Fruit fly (Drosophila melanogaster): Measurements from ENCODE around the gene Pura.

Gene Pura

dm6 chr3L:7583154-7583553, 9.7 kb upstream of the Pura start, which contains the start of gene mmm:
mmm (plus strand) TSS chr3L:7583454.
- TF ChIP-seq Mrtf (GFP tag; IDR thresholded peaks at IDR 0.05), result no peak
- TF ChIP-seq Gsc (GFP tag; IDR thresholded peaks at IDR 0.05), result no peak
- TF ChIP-seq CG15479 (GFP tag; optimal IDR thresholded peaks at IDR 0.05), result no peak
- TF ChIP-seq lmd (GFP tag; IDR thresholded peaks at IDR 0.05), result no peak
- no peak for TF ChIP-seq tx (GFP tag; optimal IDR thresholded peaks at IDR 0.05)

- TF ChIP-seq NK7.1 (GFP tag; optimal IDR thresholded peaks at IDR 0.05), result no peak
- no peak for TF ChIP-seq mam (GFP tag; optimal IDR thresholded peaks at IDR 0.05)
- TF ChIP-seq dan (GFP tag; IDR thresholded peaks at IDR 0.05), result no peak
- no peak for TF ChIP-seq so (GFP tag; IDR thresholded peaks at IDR 0.05)
- no peak for TF ChIP-seq caup (GFP tag; optimal IDR thresholded peaks at IDR 0.05; ENCODE audit: severe bottlenecking)
- TF ChIP-seq CG1603 (tag; optimal IDR thresholded peaks at IDR 0.05), result no peak
- no peak for TF ChIP-seq inv (GFP tag; IDR thresholded peaks at IDR 0.05; ENCODE audit: partially characterized antibody)
- TF ChIP-seq CG4617 (GFP tag; optimal IDR thresholded peaks at IDR 0.05; ENCODE audit: borderline replicate concordance), result no peak
- TF ChIP-seq CG2889 (GFP tag; IDR thresholded peaks at IDR 0.05), result no peak
- TF ChIP-seq sim (GFP tag; IDR thresholded peaks at IDR 0.05), result no peak
- no peak for TF ChIP-seq org-1 (GFP tag; optimal IDR thresholded peaks at IDR 0.05)
- TF ChIP-seq CG6854 (GFP tag; optimal IDR thresholded peaks at IDR 0.05), result no peak
- TF ChIP-seq run (tag; optimal IDR thresholded peaks at IDR 0.05), result no peak
- TF ChIP-seq Hsf (GFP tag; optimal IDR thresholded peaks at IDR 0.05), result no peak
- no peak for TF ChIP-seq Sry-δ (GFP tag; optimal IDR thresholded peaks at IDR 0.05)
- TF ChIP-seq CG1529 (GFP tag; optimal IDR thresholded peaks at IDR 0.05), result no peak
- no peak for TF ChIP-seq gcm2 (GFP tag; optimal IDR thresholded peaks at IDR 0.05)
- TF ChIP-seq zen (tag; optimal IDR thresholded peaks at IDR 0.05), result no peak
- no peak for TF ChIP-seq H15 (GFP tag; IDR thresholded peaks at IDR 0.05)
- no peak for TF ChIP-seq BtbVII (GFP tag; optimal IDR thresholded peaks at IDR 0.05)
Observed at dm6 chr3L:7590898-7591297, 2.0 kb upstream of the Pura start, which contains the start of gene t-Grip84. t-Grip84 (minus strand) TSS chr3L:7590998.

dm6 chr3L:7592113-7592752, 658 bp upstream of the Pura start:
- TF ChIP-seq D19A (tag; optimal IDR thresholded peaks at IDR 0.05) (no peak), Xrp1 (GFP tag; IDR thresholded peaks at IDR 0.05) (peak; percentile 61; the same call in 1 of the 2 replicates), ftz-f1 (GFP tag; optimal IDR thresholded peaks at IDR 0.05) (no peak), scrt (GFP tag; optimal IDR thresholded peaks at IDR 0.05) (no peak), trh (GFP tag; optimal IDR thresholded peaks at IDR 0.05) (no peak), CG12659 (GFP tag; optimal IDR thresholded peaks at IDR 0.05) (peak; percentile 17), fd96Cb (tag; optimal IDR thresholded peaks at IDR 0.05) (peak; percentile 55), dysf (GFP tag; IDR thresholded peaks at IDR 0.05) (0 out of 3 replicates have a peak, but pooled peaks have one; percentile 39), CkIIα-i1 (GFP tag; IDR thresholded peaks at IDR 0.05) (no peak), zen (tag; optimal IDR thresholded peaks at IDR 0.05) (no peak), sc (optimal IDR thresholded peaks at IDR 0.05) (no peak), sc (GFP tag; optimal IDR thresholded peaks at IDR 0.05) (no peak), Mes4 (GFP tag; optimal IDR thresholded peaks at IDR 0.05) (no peak), CG3838 (GFP tag; optimal IDR thresholded peaks at IDR 0.05) (no peak), CG13123 (GFP tag; optimal IDR thresholded peaks at IDR 0.05) (no peak), nau (GFP tag; optimal IDR thresholded peaks at IDR 0.05) (no peak), peb (GFP tag; IDR thresholded peaks at IDR 0.05) (peak; percentile 21; the same call in 1 of the 2 replicates), CG1603 (tag; optimal IDR thresholded peaks at IDR 0.05) (no peak), Poxn (GFP tag; IDR thresholded peaks at IDR 0.05) (no peak), CG10209 (GFP tag; optimal IDR thresholded peaks at IDR 0.05) (peak; percentile 11), Myb (GFP tag; optimal IDR thresholded peaks at IDR 0.05) (no peak), wdn (GFP tag; IDR thresholded peaks at IDR 0.05) (no peak), CG10462 (GFP tag; optimal IDR thresholded peaks at IDR 0.05) (no peak), CG4404 (GFP tag; IDR thresholded peaks at IDR 0.05) (no peak), D (optimal IDR thresholded peaks at IDR 0.05) (no peak), D (GFP tag; optimal IDR thresholded peaks at IDR 0.05) (peak; percentile 37), run (tag; optimal IDR thresholded peaks at IDR 0.05) (peak; percentile 25)

All from whole organism, embryonic.